Fruit fly (Drosophila melanogaster) whole organism, embryonic: Measurements from ENCODE around the gene CG12784.

Experiments
- Awh ChIP-seq: fragments of 200-800 bp; sonication (Bioruptor generic); IDR thresholded peaks from 2 replicates; pipeline ENCODE4, ENCODE4 v1.3.6; 2022; ENCODE audit warnings: missing biosample characterization, missing genetic modification characterization
- B-H2 ChIP-seq: fragments of 200-800 bp; sonication (Bioruptor generic); optimal IDR thresholded peaks from 2 replicates; lab custom pipeline; 2018; ENCODE audit warnings: missing biosample characterization, mild to moderate bottlenecking, missing genetic modification characterization
- BEAF-32 ChIP-seq: fragments of 200-800 bp; sonication (Bioruptor generic); optimal IDR thresholded peaks from 3 replicates; lab custom pipeline; 2017; ENCODE audit warnings: missing biosample characterization, missing genetic modification characterization, mild to moderate bottlenecking, moderate library complexity, missing genetic modification reagents
- Blimp-1 ChIP-seq: fragments of 200-800 bp; sonication (Bioruptor generic); optimal IDR thresholded peaks from 3 replicates; lab custom pipeline; 2018; ENCODE audit warnings: missing biosample characterization, missing genetic modification characterization, mild to moderate bottlenecking, moderate library complexity, missing genetic modification reagents
- CG10147 ChIP-seq: fragments of 200-800 bp; sonication (Bioruptor generic); optimal IDR thresholded peaks from 2 replicates; lab custom pipeline; 2019; ENCODE audit warnings: missing biosample characterization, mild to moderate bottlenecking, missing genetic modification characterization, moderate library complexity
- CG10209 ChIP-seq: fragments of 200-800 bp; sonication (Bioruptor generic); optimal IDR thresholded peaks from 3 replicates; lab custom pipeline; 2017; ENCODE audit warnings: missing biosample characterization, mild to moderate bottlenecking, missing genetic modification characterization, missing genetic modification reagents
- CG11247 ChIP-seq: fragments of 200-800 bp; sonication (Bioruptor generic); IDR thresholded peaks from 2 replicates; pipeline ENCODE4 v1.3.6; 2022; ENCODE audit warnings: missing biosample characterization, missing genetic modification characterization
- CG11695 ChIP-seq: fragments of 200-800 bp; sonication (Bioruptor generic); IDR thresholded peaks from 3 replicates; pipeline ENCODE4 v1.3.6; 2022; ENCODE audit warnings: missing biosample characterization, missing genetic modification characterization
- CG15601 ChIP-seq: fragments of 200-800 bp; sonication (Bioruptor generic); optimal IDR thresholded peaks from 3 replicates; lab custom pipeline; 2019; ENCODE audit warnings: missing biosample characterization, mild to moderate bottlenecking, missing genetic modification characterization, moderate library complexity
- CG16813 ChIP-seq: fragments of 200-800 bp; sonication (Bioruptor generic); IDR thresholded peaks from 3 replicates; pipeline ENCODE4 v1.3.6; 2022; ENCODE audit warnings: missing biosample characterization, missing genetic modification characterization; ENCODE audit not compliant: partially characterized antibody
- CG17802 ChIP-seq: fragments of 200-800 bp; sonication (Bioruptor generic); optimal IDR thresholded peaks from 2 replicates; lab custom pipeline; 2018; ENCODE audit warnings: missing biosample characterization, mild to moderate bottlenecking, missing genetic modification characterization, moderate library complexity
- CG1832 ChIP-seq: fragments of 200-800 bp; sonication (Bioruptor generic); optimal IDR thresholded peaks from 2 replicates; lab custom pipeline; 2017; ENCODE audit warnings: missing biosample characterization, mild to moderate bottlenecking, missing genetic modification characterization, inconsistent platforms
- CG18599 ChIP-seq: fragments of 200-800 bp; sonication (Bioruptor generic); optimal IDR thresholded peaks from 3 replicates; lab custom pipeline; 2017; ENCODE audit warnings: missing biosample characterization, missing genetic modification characterization, mild to moderate bottlenecking, moderate library complexity, missing genetic modification reagents
- CG18619 ChIP-seq: fragments of 200-800 bp; sonication (Bioruptor generic); optimal IDR thresholded peaks from 3 replicates; lab custom pipeline; 2017; ENCODE audit warnings: missing biosample characterization, mild to moderate bottlenecking, missing genetic modification characterization
- CG31365 ChIP-seq: fragments of 200-800 bp; sonication (Bioruptor generic); optimal IDR thresholded peaks from 2 replicates; lab custom pipeline; 2018; ENCODE audit warnings: missing biosample characterization, mild to moderate bottlenecking, missing genetic modification characterization
- CG3281 ChIP-seq: fragments of 200-800 bp; sonication (Bioruptor generic); optimal IDR thresholded peaks from 3 replicates; lab custom pipeline; 2017; ENCODE audit warnings: missing biosample characterization, mild to moderate bottlenecking, missing genetic modification characterization
- CG42726 ChIP-seq: fragments of 200-800 bp; sonication (Bioruptor generic); IDR thresholded peaks from 2 replicates; pipeline ENCODE4 v1.3.6; 2022; ENCODE audit warnings: missing biosample characterization, missing genetic modification characterization; ENCODE audit not compliant: partially characterized antibody
- CG6654 ChIP-seq: fragments of 200-800 bp; sonication (Bioruptor generic); optimal IDR thresholded peaks from 2 replicates; lab custom pipeline; 2017; ENCODE audit warnings: missing biosample characterization, mild to moderate bottlenecking, missing genetic modification characterization
- CG7357 ChIP-seq: fragments of 200-800 bp; sonication (Bioruptor generic); IDR thresholded peaks from 3 replicates; pipeline ENCODE4 v1.3.6; 2022; ENCODE audit warnings: missing biosample characterization, missing genetic modification characterization
- CG7839 ChIP-seq: fragments of 200-800 bp; sonication (Bioruptor generic); optimal IDR thresholded peaks from 3 replicates; lab custom pipeline; 2018; ENCODE audit warnings: missing biosample characterization, mild to moderate bottlenecking, missing genetic modification characterization, moderate library complexity
- CG7987 ChIP-seq: fragments of 200-800 bp; sonication (Bioruptor generic); optimal IDR thresholded peaks from 2 replicates; lab custom pipeline; 2018; ENCODE audit warnings: missing biosample characterization, mild to moderate bottlenecking, missing genetic modification characterization, moderate library complexity
- CG8281 ChIP-seq: fragments of 200-800 bp; sonication (Bioruptor generic); optimal IDR thresholded peaks from 2 replicates; lab custom pipeline; 2018; ENCODE audit warnings: missing biosample characterization, mild to moderate bottlenecking, missing genetic modification characterization, moderate library complexity
- CG8924 ChIP-seq: fragments of 200-800 bp; optimal IDR thresholded peaks from 3 replicates; lab custom pipeline; 2019; ENCODE audit warnings: missing biosample characterization, mild to moderate bottlenecking, missing genetic modification characterization, moderate library complexity
- CG9215 ChIP-seq: fragments of 200-800 bp; sonication (Bioruptor generic); IDR thresholded peaks from 2 replicates; pipeline ENCODE4 v1.3.6; 2022; ENCODE audit warnings: missing biosample characterization, missing genetic modification characterization
- CG9727 ChIP-seq: fragments of 200-800 bp; sonication (Bioruptor generic); optimal IDR thresholded peaks from 3 replicates; lab custom pipeline; 2017; ENCODE audit warnings: missing biosample characterization, mild to moderate bottlenecking, missing genetic modification characterization
- Deaf1 ChIP-seq: fragments of 200-800 bp; optimal IDR thresholded peaks from 3 replicates; lab custom pipeline; 2019; ENCODE audit warnings: missing biosample characterization, mild to moderate bottlenecking, missing genetic modification characterization, moderate library complexity
- Drgx ChIP-seq: fragments of 200-800 bp; sonication (Bioruptor generic); IDR thresholded peaks from 2 replicates; pipeline ENCODE4 v1.3.6; 2022; ENCODE audit warnings: missing biosample characterization, missing genetic modification characterization
- HLHmδ ChIP-seq: fragments of 200-800 bp; sonication (Bioruptor generic); optimal IDR thresholded peaks from 2 replicates; lab custom pipeline; 2018; ENCODE audit warnings: missing biosample characterization, mild to moderate bottlenecking, missing genetic modification characterization, moderate library complexity
- Med ChIP-seq: fragments of 200-800 bp; sonication (Bioruptor generic); peaks from one replicate; lab custom pipeline; 2016; ENCODE audit warnings: missing biosample characterization, missing genetic modification characterization, mild to moderate bottlenecking, inconsistent platforms, moderate library complexity
- NC2α ChIP-seq: fragments of 200-800 bp; sonication (Bioruptor generic); optimal IDR thresholded peaks from 2 replicates; lab custom pipeline; 2016; ENCODE audit warnings: missing biosample characterization, missing genetic modification characterization
- NC2β ChIP-seq: fragments of 200-800 bp; sonication (Bioruptor generic); optimal IDR thresholded peaks from 2 replicates; lab custom pipeline; 2016; ENCODE audit warnings: missing biosample characterization, missing genetic modification characterization
- Pdp1 ChIP-seq, 2 experiments: fragments of 200-800 bp; sonication (Bioruptor generic); optimal IDR thresholded peaks; 3 replicates each; lab custom pipeline; 2016; ENCODE audit warnings: missing biosample characterization in 2 of 2, missing genetic modification characterization in 2 of 2, mild to moderate bottlenecking in 1 of 2, moderate library complexity in 1 of 2
- Rfx ChIP-seq: fragments of 200-800 bp; sonication (Bioruptor generic); IDR thresholded peaks from 2 replicates; pipeline ENCODE4 v1.3.6; 2022; ENCODE audit warnings: missing biosample characterization, missing genetic modification characterization
- ci ChIP-seq: fragments of 200-800 bp; sonication (Bioruptor generic); IDR thresholded peaks from 3 replicates; pipeline ENCODE4 v1.3.6; 2022; ENCODE audit warnings: missing biosample characterization, missing genetic modification characterization
- dm ChIP-seq: fragments of 200-800 bp; sonication (Bioruptor generic); optimal IDR thresholded peaks from 3 replicates; lab custom pipeline; 2016; ENCODE audit warnings: missing biosample characterization, missing genetic modification characterization
- en ChIP-seq: fragments of 200-800 bp; sonication (Bioruptor generic); optimal IDR thresholded peaks from 2 replicates; lab custom pipeline; 2016; ENCODE audit warnings: missing biosample characterization, missing genetic modification characterization
- gsb ChIP-seq: fragments of 200-800 bp; sonication (Bioruptor generic); IDR thresholded peaks from 2 replicates; pipeline ENCODE4 v1.3.6; 2022; ENCODE audit warnings: missing biosample characterization, missing genetic modification characterization
- gsb-n ChIP-seq: fragments of 200-800 bp; sonication (Bioruptor generic); optimal IDR thresholded peaks from 3 replicates; lab custom pipeline; 2018; ENCODE audit warnings: missing biosample characterization, mild to moderate bottlenecking, missing genetic modification characterization
- ken ChIP-seq: fragments of 200-800 bp; sonication (Bioruptor generic); IDR thresholded peaks from 3 replicates; pipeline ENCODE4 v1.3.6; 2022; ENCODE audit warnings: missing biosample characterization, missing genetic modification characterization
- klu ChIP-seq: fragments of 200-800 bp; sonication (Bioruptor generic); IDR thresholded peaks from 2 replicates; pipeline ENCODE4 v1.3.6; 2022; ENCODE audit warnings: missing biosample characterization, missing genetic modification characterization
- nmo ChIP-seq: fragments of 200-800 bp; sonication (Bioruptor generic); optimal IDR thresholded peaks from 2 replicates; lab custom pipeline; 2018; ENCODE audit warnings: missing biosample characterization, mild to moderate bottlenecking, missing genetic modification characterization, moderate library complexity
- row ChIP-seq: fragments of 200-800 bp; sonication (Bioruptor generic); IDR thresholded peaks from 3 replicates; pipeline ENCODE4 v1.3.6; 2022; ENCODE audit warnings: missing biosample characterization, missing genetic modification characterization
- schlank ChIP-seq: fragments of 200-800 bp; sonication (Bioruptor generic); optimal IDR thresholded peaks from 2 replicates; lab custom pipeline; 2018; ENCODE audit warnings: missing biosample characterization, mild to moderate bottlenecking, missing genetic modification characterization
- sd ChIP-seq: fragments of 200-800 bp; sonication (Bioruptor generic); optimal IDR thresholded peaks from 3 replicates; lab custom pipeline; 2018; ENCODE audit warnings: missing biosample characterization, mild to moderate bottlenecking, missing genetic modification characterization, moderate library complexity
- slbo ChIP-seq: fragments of 200-800 bp; sonication (Bioruptor generic); IDR thresholded peaks from 2 replicates; pipeline ENCODE4 v1.3.6; 2022; ENCODE audit warnings: missing biosample characterization, missing genetic modification characterization
- slp2 ChIP-seq: fragments of 200-800 bp; sonication (Bioruptor generic); optimal IDR thresholded peaks from 2 replicates; lab custom pipeline; 2016; ENCODE audit warnings: missing biosample characterization, missing genetic modification characterization
- sob ChIP-seq: fragments of 200-800 bp; sonication (Bioruptor generic); IDR thresholded peaks from 2 replicates; pipeline ENCODE4 v1.3.6; 2022; ENCODE audit warnings: missing biosample characterization, missing genetic modification characterization
- sr ChIP-seq: fragments of 200-800 bp; sonication (Bioruptor generic); IDR thresholded peaks from 3 replicates; pipeline ENCODE4 v1.3.6; 2022; ENCODE audit warnings: missing biosample characterization, missing genetic modification characterization
- tll ChIP-seq, 2 experiments: fragments of 200-800 bp in 1 of 2; fragments of >200 bp in 1 of 2; sonication (Bioruptor generic) in 1 of 2; optimal IDR thresholded peaks; 2 replicates each; lab custom pipeline; 2017 to 2019; ENCODE audit warnings: missing biosample characterization in 2 of 2, missing genetic modification characterization in 2 of 2, mild to moderate bottlenecking in 1 of 2, moderate library complexity in 1 of 2
- zf30C ChIP-seq: fragments of 200-800 bp; sonication (Bioruptor generic); optimal IDR thresholded peaks from 3 replicates; lab custom pipeline; 2018; ENCODE audit warnings: missing biosample characterization, mild to moderate bottlenecking, missing genetic modification characterization

Gene CG12784

DNA sequence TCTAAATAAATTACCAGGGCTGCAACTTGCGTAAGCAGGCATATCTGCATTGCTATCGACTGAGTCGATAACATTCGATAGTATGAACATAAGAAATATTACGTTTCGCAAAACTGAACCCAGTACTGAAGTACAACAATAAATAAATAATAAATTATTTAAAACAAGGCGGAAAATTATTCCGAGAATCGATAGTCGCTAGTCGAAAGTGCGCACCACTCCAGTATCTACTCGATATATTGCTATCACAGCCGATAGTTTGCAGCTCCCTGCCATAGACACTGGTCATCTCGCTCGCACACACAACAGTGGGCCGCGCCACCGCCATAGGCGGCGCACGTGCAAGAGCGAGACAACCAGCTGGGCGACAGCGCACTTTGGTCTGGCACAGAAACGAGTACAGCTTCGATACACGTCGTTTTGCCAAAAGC lies 30.5 kb downstream of the CG12784 start, which contains the start of gene nsl1 (continued):
- peak; percentile 98 for TF ChIP-seq CG16813 (GFP tag; lab: Robert Waterston, UW)
- TF ChIP-seq CG3281 (GFP tag; lab: Kevin White, UChicago), result peak; percentile 33
- TF ChIP-seq nmo, result peak; percentile 67
- TF ChIP-seq CG10147, result no peak
- TF ChIP-seq CG18619 (GFP tag; lab: Kevin White, UChicago), result no peak
- TF ChIP-seq CG9727 (GFP tag; lab: Kevin White, UChicago), result peak; percentile 59
- peak; percentile 24; the same call in 1 of the 2 replicates for TF ChIP-seq Awh (GFP tag; lab: Robert Waterston, UW)
- peak; percentile 53; the same call in 1 of the 3 replicates for TF ChIP-seq ci (GFP tag; lab: Robert Waterston, UW)
- TF ChIP-seq CG6654 (GFP tag; lab: Kevin White, UChicago), result no peak
- TF ChIP-seq CG7357 (GFP tag; lab: Robert Waterston, UW), result no peak
- TF ChIP-seq CG8924 (tag; lab: Kevin White, UChicago), result peak; percentile 50
- peak in 1 of 2 experiments; percentile 53 for TF ChIP-seq tll (GFP tag; optimal IDR thresholded peaks at IDR 0.05; lab: Kevin White, UChicago)
- TF ChIP-seq CG42726 (GFP tag; lab: Robert Waterston, UW), result peak; percentile 94
- TF ChIP-seq CG31365 (tag; lab: Kevin White, UChicago), result no peak
- TF ChIP-seq CG7839, result peak; percentile 21
- no peak for TF ChIP-seq sd (tag; lab: Kevin White, UChicago)
- TF ChIP-seq gsb, result no peak
- TF ChIP-seq CG11247, result no peak
- TF ChIP-seq Pdp1 (GFP tag; optimal IDR thresholded peaks at IDR 0.05; lab: Kevin White, UChicago), result peak in 1 of 2 experiments; percentile 66
- TF ChIP-seq B-H2 (GFP tag; lab: Kevin White, UChicago), result no peak
- TF ChIP-seq CG10209 (GFP tag; lab: Kevin White, UChicago), result no peak
- TF ChIP-seq CG15601 (tag; lab: Kevin White, UChicago), result peak; percentile 22
- peak; percentile 56; the same call in 1 of the 2 replicates for TF ChIP-seq Rfx (GFP tag; lab: Robert Waterston, UW)
- TF ChIP-seq slp2 (GFP tag; lab: Kevin White, UChicago), result no peak
- no peak for TF ChIP-seq schlank (tag; lab: Kevin White, UChicago)
- no peak for TF ChIP-seq gsb-n
- no peak for TF ChIP-seq zf30C
- TF ChIP-seq Drgx (GFP tag; lab: Robert Waterston, UW), result no peak
- peak; percentile 51; the same call in 1 of the 2 replicates for TF ChIP-seq slbo (GFP tag; lab: Robert Waterston, UW)
- peak; percentile 26 for TF ChIP-seq Blimp-1
- TF ChIP-seq NC2β (GFP tag; lab: Kevin White, UChicago), result no peak
- TF ChIP-seq CG18599 (GFP tag; lab: Kevin White, UChicago), result no peak
- TF ChIP-seq CG17802, result peak; percentile 75
- no peak for TF ChIP-seq HLHmδ (GFP tag; lab: Kevin White, UChicago)
- no peak for TF ChIP-seq sr
- peak; percentile 99 for TF ChIP-seq CG1832 (GFP tag; lab: Kevin White, UChicago)
- peak; percentile 99 for TF ChIP-seq BEAF-32 (GFP tag; lab: Kevin White, UChicago)
- TF ChIP-seq row (GFP tag; lab: Robert Waterston, UW), result peak; percentile 71
- peak; percentile 78 for TF ChIP-seq Deaf1 (tag; lab: Kevin White, UChicago)
- TF ChIP-seq en (GFP tag; lab: Kevin White, UChicago), result no peak
- peak; percentile 90 for TF ChIP-seq Med (GFP tag; lab: Kevin White, UChicago)
- no peak for TF ChIP-seq CG8281
- no peak for TF ChIP-seq ken (GFP tag; lab: Robert Waterston, UW)
- TF ChIP-seq NC2α (GFP tag; lab: Kevin White, UChicago), result no peak
- peak; percentile 48 for TF ChIP-seq sob (GFP tag; lab: Robert Waterston, UW)
- TF ChIP-seq CG9215 (GFP tag; lab: Robert Waterston, UW), result peak; percentile 48
- no peak for TF ChIP-seq CG11695 (GFP tag; lab: Robert Waterston, UW)
- no peak for TF ChIP-seq CG7987 (GFP tag; lab: Kevin White, UChicago)
- TF ChIP-seq dm (GFP tag; lab: Kevin White, UChicago), result peak; percentile 54
- TF ChIP-seq klu, result no peak
